Fruit fly (Drosophila melanogaster) whole organism, embryonic: ENCODE results near the gene pps.

Experiments used
- ATbp ChIP-seq: fragments of 200-800 bp; sonication (Bioruptor generic); optimal IDR thresholded peaks from 2 replicates; lab custom pipeline; 2017; ENCODE audit warnings: missing biosample characterization, mild to moderate bottlenecking, missing genetic modification characterization, missing genetic modification reagents
- Adf1 ChIP-seq: fragments of 200-800 bp; sonication (Bioruptor generic); IDR thresholded peaks from 2 replicates; pipeline ENCODE4 v1.3.6; 2022; ENCODE audit warnings: missing biosample characterization, missing genetic modification characterization
- Asciz ChIP-seq: fragments of 200-800 bp; sonication (Bioruptor generic); optimal IDR thresholded peaks from 2 replicates; lab custom pipeline; 2017; ENCODE audit warnings: missing biosample characterization, mild to moderate bottlenecking, missing genetic modification characterization, missing genetic modification reagents
- Bdp1 ChIP-seq: fragments of 200-800 bp; sonication (Bioruptor generic); optimal IDR thresholded peaks from 3 replicates; lab custom pipeline; 2016; ENCODE audit warnings: missing biosample characterization, missing genetic modification characterization
- C15 ChIP-seq: fragments of 200-800 bp; sonication (Bioruptor generic); IDR thresholded peaks from 3 replicates; pipeline ENCODE4 v1.3.6; 2022; ENCODE audit warnings: missing biosample characterization, missing genetic modification characterization
- CG11456 ChIP-seq: fragments of 200-800 bp; sonication (Bioruptor generic); IDR thresholded peaks from 3 replicates; pipeline ENCODE4 v1.3.6; 2022; ENCODE audit warnings: missing biosample characterization, missing genetic modification characterization
- CG12104 ChIP-seq: fragments of 200-800 bp; sonication (Bioruptor generic); optimal IDR thresholded peaks from 3 replicates; lab custom pipeline; 2016; ENCODE audit warnings: missing biosample characterization, missing genetic modification characterization
- CG15601 ChIP-seq: fragments of 200-800 bp; sonication (Bioruptor generic); optimal IDR thresholded peaks from 3 replicates; lab custom pipeline; 2019; ENCODE audit warnings: missing biosample characterization, mild to moderate bottlenecking, missing genetic modification characterization, moderate library complexity
- CG18476 ChIP-seq: fragments of 200-800 bp; sonication (Bioruptor generic); optimal IDR thresholded peaks from 2 replicates; lab custom pipeline; 2016; ENCODE audit warnings: missing biosample characterization, mild to moderate bottlenecking, missing genetic modification characterization
- CG34376 ChIP-seq: fragments of 200-800 bp; sonication (Bioruptor generic); optimal IDR thresholded peaks from 2 replicates; lab custom pipeline; 2018; ENCODE audit warnings: missing biosample characterization, mild to moderate bottlenecking, missing genetic modification characterization
- CG4617 ChIP-seq: fragments of 200-800 bp; sonication (Bioruptor generic); optimal IDR thresholded peaks from 3 replicates; lab custom pipeline; 2016; ENCODE audit warnings: missing biosample characterization, missing genetic modification characterization, borderline replicate concordance
- CG6175 ChIP-seq: fragments of 200-800 bp; sonication (Bioruptor generic); IDR thresholded peaks from 3 replicates; pipeline ENCODE4 v1.3.6; 2022; ENCODE audit warnings: missing biosample characterization, missing genetic modification characterization
- CG6654 ChIP-seq: fragments of 200-800 bp; sonication (Bioruptor generic); optimal IDR thresholded peaks from 2 replicates; lab custom pipeline; 2017; ENCODE audit warnings: missing biosample characterization, mild to moderate bottlenecking, missing genetic modification characterization
- CG6813 ChIP-seq: fragments of 200-800 bp; sonication (Bioruptor generic); optimal IDR thresholded peaks from 2 replicates; lab custom pipeline; 2017; ENCODE audit warnings: missing biosample characterization, missing genetic modification characterization, mild to moderate bottlenecking, moderate library complexity, missing genetic modification reagents
- CG6854 ChIP-seq: fragments of 200-800 bp; sonication (Bioruptor generic); optimal IDR thresholded peaks from 3 replicates; lab custom pipeline; 2017; ENCODE audit warnings: missing biosample characterization, mild to moderate bottlenecking, missing genetic modification characterization
- CG7745 ChIP-seq: fragments of 200-800 bp; sonication (Bioruptor generic); optimal IDR thresholded peaks from 2 replicates; lab custom pipeline; 2018; ENCODE audit warnings: missing biosample characterization, mild to moderate bottlenecking, missing genetic modification characterization, moderate library complexity
- CG8359 ChIP-seq: fragments of 200-800 bp; sonication (Bioruptor generic); optimal IDR thresholded peaks from 2 replicates; lab custom pipeline; 2017; ENCODE audit warnings: missing biosample characterization, mild to moderate bottlenecking, missing genetic modification characterization, borderline replicate concordance
- CHES-1-like ChIP-seq: fragments of 200-800 bp; sonication (Bioruptor generic); optimal IDR thresholded peaks from 2 replicates; lab custom pipeline; 2016; ENCODE audit warnings: missing biosample characterization, missing genetic modification characterization
- Chrac-16 ChIP-seq: fragments of 200-800 bp; sonication (Bioruptor generic); optimal IDR thresholded peaks from 3 replicates; lab custom pipeline; 2016; ENCODE audit warnings: missing biosample characterization, missing genetic modification characterization
- Doc3 ChIP-seq: fragments of 200-800 bp; sonication (Bioruptor generic); IDR thresholded peaks from 3 replicates; pipeline ENCODE4 v1.3.6; 2022; ENCODE audit warnings: missing biosample characterization, missing genetic modification characterization; ENCODE audit not compliant: partially characterized antibody
- Drgx ChIP-seq: fragments of 200-800 bp; sonication (Bioruptor generic); IDR thresholded peaks from 2 replicates; pipeline ENCODE4 v1.3.6; 2022; ENCODE audit warnings: missing biosample characterization, missing genetic modification characterization
- Ets65A ChIP-seq: fragments of 200-800 bp; sonication (Bioruptor generic); peaks from one replicate; lab custom pipeline; 2016; ENCODE audit warnings: missing biosample characterization, missing genetic modification characterization
- Gug ChIP-seq: fragments of 200-800 bp; sonication (Bioruptor generic); IDR thresholded peaks from 4 replicates; pipeline ENCODE4 v1.3.6; 2022; ENCODE audit warnings: missing biosample characterization, missing genetic modification characterization
- HLH4C ChIP-seq: fragments of 200-800 bp; sonication (Bioruptor generic); IDR thresholded peaks from 3 replicates; pipeline ENCODE4 v1.3.6; 2022; ENCODE audit warnings: missing biosample characterization, missing genetic modification characterization; ENCODE audit not compliant: partially characterized antibody
- Mes4 ChIP-seq: fragments of 200-800 bp; sonication (Bioruptor generic); optimal IDR thresholded peaks from 2 replicates; lab custom pipeline; 2016; ENCODE audit warnings: missing biosample characterization, missing genetic modification characterization
- Nf-YA ChIP-seq: fragments of 200-800 bp; sonication (Bioruptor generic); IDR thresholded peaks from 2 replicates; pipeline ENCODE4 v1.3.6; 2022; ENCODE audit warnings: missing biosample characterization, missing genetic modification characterization
- Nf-YC ChIP-seq: fragments of 200-800 bp; optimal IDR thresholded peaks from 3 replicates; lab custom pipeline; 2019; ENCODE audit warnings: missing biosample characterization, mild to moderate bottlenecking, missing genetic modification characterization, moderate library complexity
- Ptx1 ChIP-seq: fragments of 200-800 bp; sonication (Bioruptor generic); IDR thresholded peaks from 2 replicates; pipeline ENCODE4 v1.3.6; 2022; ENCODE audit warnings: missing biosample characterization, missing genetic modification characterization
- ase ChIP-seq: fragments of 200-800 bp; sonication (Bioruptor generic); IDR thresholded peaks from 3 replicates; pipeline ENCODE4 v1.3.6; 2022; ENCODE audit warnings: missing biosample characterization, missing genetic modification characterization
- bigmax ChIP-seq: fragments of 200-800 bp; sonication (Bioruptor generic); optimal IDR thresholded peaks from 2 replicates; lab custom pipeline; 2018; ENCODE audit warnings: missing biosample characterization, mild to moderate bottlenecking, missing genetic modification characterization
- disco-r ChIP-seq: fragments of 200-800 bp; sonication (Bioruptor generic); optimal IDR thresholded peaks from 2 replicates; lab custom pipeline; 2016; ENCODE audit warnings: missing biosample characterization, missing genetic modification characterization
- dm ChIP-seq: fragments of 200-800 bp; sonication (Bioruptor generic); optimal IDR thresholded peaks from 3 replicates; lab custom pipeline; 2016; ENCODE audit warnings: missing biosample characterization, missing genetic modification characterization
- ewg ChIP-seq: fragments of 200-800 bp; sonication (Bioruptor generic); optimal IDR thresholded peaks from 3 replicates; lab custom pipeline; 2017; ENCODE audit warnings: mild to moderate bottlenecking, missing biosample characterization, missing genetic modification reagents, missing genetic modification characterization
- exex ChIP-seq: fragments of 200-800 bp; sonication (Bioruptor generic); optimal IDR thresholded peaks from 4 replicates; lab custom pipeline; 2018; ENCODE audit warnings: missing biosample characterization, mild to moderate bottlenecking, missing genetic modification characterization, moderate library complexity
- fd3F ChIP-seq: fragments of 200-800 bp; sonication (Bioruptor generic); optimal IDR thresholded peaks from 2 replicates; lab custom pipeline; 2018; ENCODE audit warnings: missing biosample characterization, mild to moderate bottlenecking, missing genetic modification characterization, moderate library complexity
- gt ChIP-seq: fragments of 200-800 bp; sonication (Bioruptor generic); IDR thresholded peaks from 2 replicates; pipeline ENCODE4 v1.3.6; 2022; ENCODE audit warnings: missing biosample characterization, missing genetic modification characterization
- ken ChIP-seq: fragments of 200-800 bp; sonication (Bioruptor generic); IDR thresholded peaks from 3 replicates; pipeline ENCODE4 v1.3.6; 2022; ENCODE audit warnings: missing biosample characterization, missing genetic modification characterization
- mirr ChIP-seq: fragments of 200-800 bp; sonication (Bioruptor generic); optimal IDR thresholded peaks from 3 replicates; lab custom pipeline; 2018; ENCODE audit warnings: missing biosample characterization, mild to moderate bottlenecking, missing genetic modification characterization
- nerfin-1 ChIP-seq: fragments of 200-800 bp; sonication (Bioruptor generic); optimal IDR thresholded peaks from 3 replicates; lab custom pipeline; 2019; ENCODE audit warnings: missing biosample characterization, mild to moderate bottlenecking, missing genetic modification characterization, moderate library complexity
- p53 ChIP-seq: fragments of 200-800 bp; sonication (Bioruptor generic); optimal IDR thresholded peaks from 2 replicates; lab custom pipeline; 2016; ENCODE audit warnings: missing biosample characterization, missing genetic modification characterization
- repo ChIP-seq: fragments of 200-800 bp; sonication (Bioruptor generic); optimal IDR thresholded peaks from 2 replicates; lab custom pipeline; 2016; ENCODE audit warnings: missing biosample characterization, missing genetic modification characterization
- sens-2 ChIP-seq: fragments of 200-800 bp; sonication (Bioruptor generic); IDR thresholded peaks from 2 replicates; pipeline ENCODE4 v1.3.6; 2022; ENCODE audit warnings: missing biosample characterization, missing genetic modification characterization
- so ChIP-seq: fragments of 200-800 bp; sonication (Bioruptor generic); IDR thresholded peaks from 3 replicates; pipeline ENCODE4 v1.3.6; 2022; ENCODE audit warnings: missing biosample characterization, missing genetic modification characterization
- trem ChIP-seq: fragments of 200-800 bp; optimal IDR thresholded peaks from 3 replicates; lab custom pipeline; 2019; ENCODE audit warnings: missing biosample characterization, mild to moderate bottlenecking, missing genetic modification characterization, moderate library complexity
- unpg ChIP-seq: fragments of 200-800 bp; sonication (Bioruptor generic); optimal IDR thresholded peaks from 3 replicates; lab custom pipeline; 2018; ENCODE audit warnings: missing biosample characterization, mild to moderate bottlenecking, missing genetic modification characterization, moderate library complexity
- zen2 ChIP-seq: fragments of 200-800 bp; sonication (Bioruptor generic); IDR thresholded peaks from 3 replicates; pipeline ENCODE4 v1.3.6; 2022; ENCODE audit warnings: missing biosample characterization, missing genetic modification characterization; ENCODE audit not compliant: partially characterized antibody

The pps gene

DNA sequence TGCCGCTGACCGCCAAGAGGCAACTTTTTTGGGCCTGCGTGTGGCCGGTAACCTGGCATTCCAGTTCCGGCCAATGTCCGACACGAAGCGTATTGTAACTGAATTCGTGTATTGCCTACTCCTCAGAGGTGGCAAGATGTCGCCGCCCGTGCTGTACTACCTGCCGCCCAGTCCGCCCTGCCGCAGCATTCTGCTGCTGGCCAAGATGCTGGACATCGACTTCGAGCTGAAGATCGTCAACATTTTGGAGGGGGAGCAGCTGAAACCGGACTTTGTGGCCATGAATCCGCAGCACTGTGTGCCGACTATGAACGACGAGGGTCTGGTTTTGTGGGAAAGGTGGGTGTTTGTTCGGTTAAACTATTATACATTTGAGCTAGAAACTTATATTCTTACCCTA is 29.4 kb upstream of the pps start:
- TF ChIP-seq Drgx: 0 out of 2 replicates have a peak, but pooled peaks have one; percentile 24
- TF ChIP-seq CG6175 (GFP tag; lab: Robert Waterston, UW): peak; percentile 75; the same call in 1 of the 3 replicates
- no peak for TF ChIP-seq CG6654

DNA sequence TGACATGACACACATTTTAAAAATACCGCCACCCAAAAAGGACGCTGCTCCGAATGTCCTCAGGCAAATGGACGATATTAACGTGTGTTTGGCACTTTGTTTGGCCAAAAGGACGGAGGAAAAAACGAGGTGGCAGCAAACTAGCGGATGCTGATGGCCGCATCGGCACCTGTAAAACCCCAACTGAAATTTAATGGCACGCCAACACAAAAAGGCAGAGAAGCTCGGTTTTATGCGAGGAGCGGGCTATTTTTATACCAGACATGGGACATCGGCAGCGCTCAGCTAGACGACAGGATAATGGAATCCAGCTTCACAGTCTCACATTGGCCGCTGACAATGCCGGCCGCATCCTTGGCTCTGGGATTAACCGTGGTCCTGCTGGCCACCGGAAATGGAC is 27.7 kb upstream of the pps start, which contains the start of gene Sol1:
TSS of gene Sol1 (plus strand) at position 301 of the 400 bp plus-strand sequence.
- TF ChIP-seq bigmax (GFP tag; lab: Kevin White, UChicago) (no peak), p53 (no peak), Gug (GFP tag; lab: Robert Waterston, UW) (no peak), sens-2 (GFP tag; lab: Robert Waterston, UW) (no peak), fd3F (GFP tag; lab: Kevin White, UChicago) (no peak), dm (GFP tag; lab: Kevin White, UChicago) (no peak), CG15601 (tag; lab: Kevin White, UChicago) (no peak), C15 (GFP tag; lab: Robert Waterston, UW) (no peak), CG6854 (GFP tag; lab: Kevin White, UChicago) (no peak), ATbp (GFP tag; lab: Kevin White, UChicago) (no peak), Chrac-16 (GFP tag; lab: Kevin White, UChicago) (no peak), Nf-YA (no peak), Ets65A (GFP tag; lab: Kevin White, UChicago) (no peak), HLH4C (GFP tag; lab: Robert Waterston, UW) (no peak), CG4617 (GFP tag; lab: Kevin White, UChicago) (no peak), CHES-1-like (no peak), repo (GFP tag; lab: Kevin White, UChicago) (no peak), Bdp1 (no peak), ewg (GFP tag; lab: Kevin White, UChicago) (no peak), gt (GFP tag; lab: Robert Waterston, UW) (no peak)

DNA sequence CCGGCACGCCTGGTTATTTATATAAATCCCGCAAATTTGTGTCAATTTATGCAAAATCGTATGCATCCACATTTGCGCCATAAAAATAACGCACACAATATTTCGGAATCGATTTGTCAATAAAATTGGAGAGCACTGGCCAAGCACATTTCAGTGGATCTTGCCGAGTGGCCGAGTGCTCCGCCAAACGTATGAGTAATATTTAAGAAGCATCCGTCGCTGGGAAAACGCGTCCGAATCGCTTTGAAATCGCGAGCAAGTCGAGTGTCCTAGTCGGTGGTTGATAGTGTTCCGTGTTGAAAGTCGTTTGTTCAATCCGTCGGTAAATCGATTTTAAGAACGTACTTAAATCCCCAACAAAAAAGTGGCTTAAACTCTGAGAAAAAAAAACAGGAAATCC is 26.7 kb upstream of the pps start, which contains the start of gene CG33098:
TSS of gene CG33098 (plus strand) at position 224 of the 400 bp plus-strand sequence.
- no peak for TF ChIP-seq zen2 (GFP tag; lab: Robert Waterston, UW)
- no peak for TF ChIP-seq CG11456
- no peak for TF ChIP-seq Ptx1
- TF ChIP-seq nerfin-1 (tag; lab: Kevin White, UChicago): no peak
- TF ChIP-seq Nf-YC (tag; lab: Kevin White, UChicago): no peak
- peak; percentile 97 for TF ChIP-seq CG8359 (GFP tag; lab: Kevin White, UChicago)
- TF ChIP-seq ken (GFP tag; lab: Robert Waterston, UW): no peak

DNA sequence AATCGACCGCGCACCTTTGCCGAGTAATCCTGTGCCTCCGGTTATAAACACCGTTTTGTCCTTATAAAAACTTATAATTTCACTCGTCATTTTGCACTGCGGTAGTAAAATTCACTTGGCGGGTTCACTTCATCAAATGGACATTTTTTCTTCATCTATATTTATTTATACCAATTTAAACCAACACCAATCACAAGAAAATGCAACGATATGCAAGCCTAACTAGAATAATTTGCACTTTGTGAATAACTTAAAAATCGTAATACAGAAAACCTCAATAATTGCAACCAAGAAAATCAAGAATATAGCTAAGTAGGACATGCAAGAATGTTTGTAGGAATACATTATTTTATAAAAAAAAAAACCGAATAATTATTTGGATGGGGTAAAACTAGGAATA is 17.7 kb upstream of the pps start, which contains the start of the genes CG10096 and CG10097:
TSS of gene CG10096 (minus strand) at position 101 of the 400 bp plus-strand sequence.
TSS of gene CG10097 (minus strand) at position 101 of the 400 bp plus-strand sequence.
- no peak for TF ChIP-seq trem
- TF ChIP-seq Ets65A (GFP tag; lab: Kevin White, UChicago): peak; percentile 29
- no peak for TF ChIP-seq Mes4

DNA sequence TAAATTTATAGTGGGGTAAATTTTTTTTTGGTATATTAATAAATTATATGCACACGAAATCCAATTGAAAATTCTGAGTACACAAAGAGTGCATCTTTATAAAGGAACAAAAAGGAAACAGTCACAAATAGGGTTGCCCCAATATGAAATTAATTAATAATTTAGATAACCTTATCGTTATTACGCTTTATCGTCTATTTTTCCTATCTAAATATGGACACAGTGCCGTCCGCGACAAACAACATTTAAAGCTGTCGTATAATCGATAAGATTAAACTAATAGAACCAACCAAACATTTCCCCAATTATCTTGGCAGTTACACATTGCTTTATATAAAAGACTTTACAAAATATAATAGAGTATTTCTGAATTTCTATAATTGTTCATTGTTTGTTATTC is 15.6 kb upstream of the pps start:
- TF ChIP-seq disco-r (no peak), Adf1 (GFP tag; lab: Robert Waterston, UW) (no peak), Doc3 (GFP tag; lab: Robert Waterston, UW) (no peak), exex (tag; lab: Kevin White, UChicago) (peak; percentile 86), CG12104 (no peak), CG6813 (GFP tag; lab: Kevin White, UChicago) (peak; percentile 0), CG7745 (tag; lab: Kevin White, UChicago) (peak; percentile 89), CG18476 (GFP tag; lab: Kevin White, UChicago) (peak; percentile 13), so (GFP tag; lab: Robert Waterston, UW) (no peak), ase (GFP tag; lab: Robert Waterston, UW) (no peak), Asciz (no peak), Chrac-16 (GFP tag; lab: Kevin White, UChicago) (no peak), mirr (GFP tag; lab: Kevin White, UChicago) (peak; percentile 67), CG34376 (GFP tag; lab: Kevin White, UChicago) (peak; percentile 18), unpg (GFP tag; lab: Kevin White, UChicago) (no peak)
